Worm (Caenorhabditis elegans): ENCODE measurements around the gene ttr-46.
A peak's percentile ranks its signal among the peaks of the same experiment; 100 is the strongest.

The ttr-46 gene

DNA sequence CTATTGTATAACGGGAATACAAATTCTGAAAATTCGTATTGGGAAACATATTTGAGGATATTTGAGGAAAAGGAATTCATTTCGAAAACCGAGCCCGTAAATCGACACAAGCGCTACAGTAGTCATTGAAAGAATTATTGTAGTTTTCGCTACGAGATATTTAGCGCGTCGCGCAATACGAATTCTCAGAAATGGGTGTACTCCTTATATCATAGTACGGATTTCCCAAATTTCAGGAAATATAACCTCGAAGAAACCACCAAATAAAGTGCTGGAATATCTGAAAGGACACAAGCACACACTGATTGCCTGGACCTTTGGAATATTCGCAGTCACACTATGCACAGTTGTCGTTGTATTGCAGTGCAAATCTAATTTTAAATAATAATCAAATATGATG lies 23.7 kb upstream of the ttr-46 start:
- no peak for TF ChIP-seq efl-1 (optimal IDR thresholded peaks at IDR 0.05)
- TF ChIP-seq efl-1 (GFP tag; optimal IDR thresholded peaks at IDR 0.05 in 1 of 2), result peak in 1 of 2 experiments; percentile 34
- TF ChIP-seq lin-15B (tag; optimal IDR thresholded peaks at IDR 0.05), result no peak
- no peak for TF ChIP-seq aly-2 (tag; optimal IDR thresholded peaks at IDR 0.05)
- no peak for TF ChIP-seq skn-1 (tag; optimal IDR thresholded peaks at IDR 0.05)

DNA sequence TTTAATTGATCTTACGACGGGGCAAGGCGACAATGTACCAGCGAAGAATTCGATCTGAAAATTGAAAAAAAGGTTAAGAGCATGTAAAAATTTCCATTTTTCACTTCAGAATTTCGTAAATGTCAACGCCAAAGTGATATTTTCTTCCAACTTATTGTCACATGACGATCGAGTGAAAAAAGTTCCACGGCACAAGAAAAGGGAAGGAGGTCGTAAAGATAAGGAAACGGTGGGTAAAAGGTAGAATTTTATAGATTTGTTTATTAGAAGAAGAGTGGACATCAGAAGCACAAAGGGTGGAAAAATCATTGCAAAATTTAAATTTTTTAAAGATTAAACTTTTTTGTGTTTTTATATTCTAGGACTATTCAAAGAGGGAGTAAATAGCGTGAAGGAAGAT lies 23.1 kb upstream of the ttr-46 start:
- TF ChIP-seq ceh-90 (tag; optimal IDR thresholded peaks at IDR 0.05) (no peak), skn-1 (tag; optimal IDR thresholded peaks at IDR 0.05) (no peak), blmp-1 (tag; optimal IDR thresholded peaks at IDR 0.05) (no peak), jun-1 (tag; optimal IDR thresholded peaks at IDR 0.05) (no peak), lin-35 (GFP tag; optimal IDR thresholded peaks at IDR 0.05) (peak in 1 of 2 experiments; percentile 28), xbp-1 (tag; optimal IDR thresholded peaks at IDR 0.05) (no peak), elt-2 (tag; optimal IDR thresholded peaks at IDR 0.05) (peak; percentile 73), lsy-2 (tag; optimal IDR thresholded peaks at IDR 0.05) (no peak), aly-2 (tag; optimal IDR thresholded peaks at IDR 0.05) (no peak), sox-4 (tag; optimal IDR thresholded peaks at IDR 0.05) (no peak), zag-1 (tag; optimal IDR thresholded peaks at IDR 0.05) (no peak), lin-39 (tag; optimal IDR thresholded peaks at IDR 0.05) (no peak), ces-1 (GFP tag; optimal IDR thresholded peaks at IDR 0.05) (no peak)

DNA sequence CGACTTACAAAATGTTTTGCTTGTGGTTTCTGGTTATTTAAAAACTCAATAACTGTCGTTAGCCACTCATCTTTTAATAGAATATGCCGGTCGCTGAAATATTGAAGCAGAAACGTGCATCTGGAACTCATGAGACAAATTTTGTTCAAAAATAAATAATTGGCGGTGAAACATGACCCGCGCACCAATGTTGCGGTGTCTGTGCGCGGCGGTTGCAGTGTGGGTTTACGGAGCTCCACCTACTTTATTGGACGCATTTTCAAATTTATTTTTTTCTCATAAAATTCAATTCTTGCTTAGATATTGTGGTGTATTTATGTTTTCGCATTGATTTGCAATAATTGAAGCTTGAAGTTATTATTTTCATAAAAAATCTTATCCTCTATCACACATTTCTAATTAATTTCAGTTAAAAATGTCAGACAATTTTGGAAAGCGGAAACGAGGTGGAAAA lies 20.4 kb upstream of the ttr-46 start, which contains the start of the genes rmh-2 and suds-3:
Gene rmh-2, minus strand, starts transcription at position 164 of the 454 bp plus-strand sequence.
Gene suds-3, plus strand, starts transcription at position 404 of the 454 bp plus-strand sequence.
- TF ChIP-seq xbp-1 (tag; optimal IDR thresholded peaks at IDR 0.05) (peak; percentile 26), blmp-1 (tag; optimal IDR thresholded peaks at IDR 0.05) (peak; percentile 1), swsn-7 (tag; optimal IDR thresholded peaks at IDR 0.05) (peak; percentile 20), ceh-8 (GFP tag; optimal IDR thresholded peaks at IDR 0.05) (no peak), lin-15B (tag; optimal IDR thresholded peaks at IDR 0.05) (peak; percentile 39), mdl-1 (tag; optimal IDR thresholded peaks at IDR 0.05) (peak in 1 of 2 experiments; percentile 16), nhr-90 (tag; optimal IDR thresholded peaks at IDR 0.05; ENCODE audit: poor library complexity) (peak; percentile 7), ceh-82 (tag; optimal IDR thresholded peaks at IDR 0.05) (peak in 1 of 3 experiments; percentile 9), C16A3.4 (tag; optimal IDR thresholded peaks at IDR 0.05) (peak; percentile 53), rnt-1 (tag; optimal IDR thresholded peaks at IDR 0.05) (peak; percentile 69), nhr-20 (tag; optimal IDR thresholded peaks at IDR 0.05) (peak; percentile 31), unc-130 (tag; optimal IDR thresholded peaks at IDR 0.05) (peak; percentile 9), efl-3 (GFP tag; optimal IDR thresholded peaks at IDR 0.05) (no peak), zag-1 (tag; optimal IDR thresholded peaks at IDR 0.05) (no peak), nhr-71 (tag; optimal IDR thresholded peaks at IDR 0.05) (peak; percentile 50), lin-35 (GFP tag; optimal IDR thresholded peaks at IDR 0.05) (peak; percentile 69 to 92), dpl-1 (GFP tag; optimal IDR thresholded peaks at IDR 0.05) (peak; percentile 72 to 87 (median 82)), efl-1 (optimal IDR thresholded peaks at IDR 0.05) (peak; percentile 60 to 85), efl-1 (GFP tag; optimal IDR thresholded peaks at IDR 0.05 in 1 of 2) (peak; percentile 78 to 98), tbx-2 (tag; optimal IDR thresholded peaks at IDR 0.05) (no peak), hlh-4 (tag; optimal IDR thresholded peaks at IDR 0.05) (no peak), dsc-1 (tag; optimal IDR thresholded peaks at IDR 0.05) (peak; percentile 11), nhr-19 (GFP tag; conservative IDR thresholded peaks at IDR 0.05) (no peak), lsy-2 (tag; optimal IDR thresholded peaks at IDR 0.05) (peak in 1 of 2 experiments; percentile 69)

DNA sequence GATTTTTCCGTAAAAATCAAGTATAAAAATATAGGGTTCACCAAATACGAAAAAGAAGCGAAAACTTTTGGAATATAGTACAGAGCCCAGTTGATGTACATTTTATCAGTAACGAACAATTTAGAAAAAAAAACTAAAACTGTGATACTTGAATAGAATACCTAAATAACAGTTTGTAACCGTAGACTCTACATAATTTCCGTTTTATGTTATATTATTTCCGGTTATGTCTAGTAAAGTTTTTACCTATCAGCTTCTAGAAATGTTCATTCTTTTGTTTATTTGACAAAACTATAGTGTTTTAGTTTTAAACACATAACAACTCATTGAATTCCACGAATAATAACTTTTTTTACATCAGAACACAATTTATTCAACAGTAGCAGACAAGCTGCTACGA lies 13.6 kb upstream of the ttr-46 start, which contains the start of gene srj-33:
Gene srj-33, minus strand, starts transcription at position 101 of the 400 bp plus-strand sequence.
- TF ChIP-seq nhr-237 (tag; optimal IDR thresholded peaks at IDR 0.05), result no peak
- no peak for TF ChIP-seq alr-1 (tag; optimal IDR thresholded peaks at IDR 0.05; ENCODE audit: borderline replicate concordance)
- TF ChIP-seq C34B4.2 (tag; optimal IDR thresholded peaks at IDR 0.05), result no peak
- no peak for TF ChIP-seq lin-35 (GFP tag; optimal IDR thresholded peaks at IDR 0.05)
- TF ChIP-seq nhr-90 (tag; optimal IDR thresholded peaks at IDR 0.05; ENCODE audit: poor library complexity), result no peak
- TF ChIP-seq aha-1 (tag; optimal IDR thresholded peaks at IDR 0.05), result no peak
- TF ChIP-seq pax-3 (tag; optimal IDR thresholded peaks at IDR 0.05), result no peak
- TF ChIP-seq pqm-1 (tag; optimal IDR thresholded peaks at IDR 0.05), result no peak
- no peak for TF ChIP-seq nhr-20 (tag; optimal IDR thresholded peaks at IDR 0.05)
- TF ChIP-seq unc-30 (tag; optimal IDR thresholded peaks at IDR 0.05), result no peak
- no peak for TF ChIP-seq elt-3 (tag; optimal IDR thresholded peaks at IDR 0.05)
- no peak for TF ChIP-seq ceh-8 (GFP tag; optimal IDR thresholded peaks at IDR 0.05)
- TF ChIP-seq fkh-4 (tag; optimal IDR thresholded peaks at IDR 0.05; ENCODE audit: borderline replicate concordance), result no peak
- TF ChIP-seq lir-3 (tag; optimal IDR thresholded peaks at IDR 0.05; ENCODE audit: poor library complexity), result no peak
- TF ChIP-seq pag-3 (tag; optimal IDR thresholded peaks at IDR 0.05; ENCODE audit: borderline replicate concordance, insufficient read depth), result no peak
- TF ChIP-seq fkh-8 (tag; optimal IDR thresholded peaks at IDR 0.05), result no peak
- no peak for TF ChIP-seq sup-37 (GFP tag; optimal IDR thresholded peaks at IDR 0.05)
- TF ChIP-seq skn-1 (tag; optimal IDR thresholded peaks at IDR 0.05), result no peak
